Worm (Caenorhabditis elegans) whole organism, L3 larva: ENCODE data around the gene C05D11.1.

Experiments used
- ceh-28 ChIP-seq: fragments of 150-350 bp; optimal IDR thresholded peaks from 2 replicates; lab custom pipeline; 2014; ENCODE audit warnings: missing biosample characterization, missing genetic modification reagents, missing genetic modification characterization
- elt-2 ChIP-seq: sonication (generic microtip); optimal IDR thresholded peaks from 2 replicates; lab custom pipeline; 2016; ENCODE audit warnings: missing genetic modification reagents, mild to moderate bottlenecking, missing genetic modification characterization, missing compliant biosample characterization
- elt-3 ChIP-seq, 3 experiments: fragments of 150-350 bp in 1 of 3; sonication (generic microtip) in 2 of 3; optimal IDR thresholded peaks; 2 replicates in 2 of 3; 4 replicates in 1 of 3; lab custom pipeline; 2014 to 2017; ENCODE audit warnings: missing biosample characterization in 3 of 3, missing genetic modification characterization in 3 of 3
- lin-39 ChIP-seq: fragments of 150-350 bp; optimal IDR thresholded peaks from 2 replicates; lab custom pipeline; 2018; ENCODE audit warnings: missing biosample characterization, missing genetic modification reagents, missing genetic modification characterization
- mdl-1 ChIP-seq: fragments of 150-350 bp; optimal IDR thresholded peaks from 2 replicates; lab custom pipeline; 2014; ENCODE audit warnings: missing biosample characterization, missing genetic modification characterization
- nhr-237 ChIP-seq: fragments of 150-350 bp; optimal IDR thresholded peaks from 2 replicates; lab custom pipeline; 2014; ENCODE audit warnings: missing biosample characterization, missing genetic modification characterization
- nhr-76 ChIP-seq: fragments of 150-350 bp; sonication (generic microtip); optimal IDR thresholded peaks from 5 replicates; lab custom pipeline; 2014; ENCODE audit warnings: missing biosample characterization, missing genetic modification characterization
- pha-4 ChIP-seq: fragments of 150-350 bp; optimal IDR thresholded peaks from 2 replicates; lab custom pipeline; 2014; ENCODE audit warnings: missing biosample characterization, missing genetic modification reagents, missing genetic modification characterization
- zag-1 ChIP-seq: fragments of 150-350 bp; optimal IDR thresholded peaks from 2 replicates; lab custom pipeline; 2014; ENCODE audit warnings: missing biosample characterization, missing genetic modification characterization

- no peak for TF ChIP-seq pha-4
- TF ChIP-seq nhr-76 (tag; lab: Kevin White, UChicago), result no peak
- TF ChIP-seq elt-3 (tag; optimal IDR thresholded peaks at IDR 0.05; lab: Kevin White, UChicago), result no peak
- no peak for TF ChIP-seq zag-1
- TF ChIP-seq lin-39, result no peak
- TF ChIP-seq elt-2 (tag; lab: Kevin White, UChicago), result no peak
- TF ChIP-seq mdl-1 (tag; lab: Kevin White, UChicago), result no peak
- TF ChIP-seq ceh-28 (tag; lab: Kevin White, UChicago), result no peak
- TF ChIP-seq nhr-237, result no peak
These were observed 16.9 kb upstream of the C05D11.1 start, which contains the start of gene atgl-1 for ce11 chrIII:6419409-6419944.
